Worm (Caenorhabditis elegans): Measurements from ENCODE around the gene F39E9.6.

DNA sequence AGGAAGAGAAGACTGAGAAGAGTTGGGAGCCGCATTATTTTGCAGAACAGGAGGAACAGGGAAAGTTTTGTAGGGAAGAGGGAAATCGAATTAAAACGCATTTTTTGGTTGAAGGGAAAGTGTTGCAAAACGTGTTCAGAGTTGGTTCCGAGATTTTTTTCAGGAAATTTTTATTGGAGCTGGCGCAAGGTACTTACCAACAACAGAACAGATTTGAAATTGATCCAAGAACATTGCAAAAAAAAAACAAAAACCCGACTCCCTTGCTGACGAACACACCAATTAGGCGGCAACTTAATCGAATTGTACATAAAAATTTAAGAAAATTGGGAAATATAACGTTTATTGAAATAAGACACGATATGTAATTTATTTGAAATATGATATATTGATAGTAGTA lies 25.2 kb upstream of the F39E9.6 start, which contains the start of gene F14D2.7:
- TF ChIP-seq nhr-11 (tag; optimal IDR thresholded peaks at IDR 0.05) = no peak
- TF ChIP-seq elt-3 (tag; optimal IDR thresholded peaks at IDR 0.05) = no peak
- no peak for TF ChIP-seq nhr-10 (tag; optimal IDR thresholded peaks at IDR 0.05)
- no peak for TF ChIP-seq lin-13 (GFP tag; optimal IDR thresholded peaks at IDR 0.05)
- TF ChIP-seq nhr-25 (tag; optimal IDR thresholded peaks at IDR 0.05) = no peak
- TF ChIP-seq nhr-6 (tag; optimal IDR thresholded peaks at IDR 0.05) = no peak
- no peak for TF ChIP-seq aly-2 (tag; optimal IDR thresholded peaks at IDR 0.05)

Data from whole organism, L2 larva.